Worm (Caenorhabditis elegans): ENCODE results near the gene clec-50.
A peak's percentile ranks its signal among the peaks of the same experiment; 100 is the strongest.

clec-50 gene

ce11 chrV:19755260-19755659 lies at the start of gene clec-50:
TSS of gene clec-50 (minus strand) at chrV:19755368.
- TF ChIP-seq lir-1 (GFP tag; conservative IDR thresholded peaks at IDR 0.05) (no peak), dox-1 (GFP tag; IDR thresholded peaks at IDR 0.05) (peak; percentile 49), gei-17 (GFP tag; optimal IDR thresholded peaks at IDR 0.05) (no peak), nhr-80 (tag; optimal IDR thresholded peaks at IDR 0.05) (peak; percentile 95)

- TF ChIP-seq ztf-22 (GFP tag; optimal IDR thresholded peaks at IDR 0.05) (no peak), madf-3 (GFP tag; IDR thresholded peaks at IDR 0.05) (no peak), K12H6.12 (tag; optimal IDR thresholded peaks at IDR 0.05) (no peak), lir-1 (GFP tag; conservative IDR thresholded peaks at IDR 0.05) (no peak), sea-2 (GFP tag; IDR thresholded peaks at IDR 0.05) (no peak), ztf-28 (GFP tag; IDR thresholded peaks at IDR 0.05) (no peak), pha-4 (tag; optimal IDR thresholded peaks at IDR 0.05) (no peak), nhr-179 (tag; optimal IDR thresholded peaks at IDR 0.05) (no peak), mes-4 (tag; optimal IDR thresholded peaks at IDR 0.05) (no peak), F49E8.2 (tag; optimal IDR thresholded peaks at IDR 0.05; ENCODE audit: insufficient read depth) (no peak), nhr-90 (tag; optimal IDR thresholded peaks at IDR 0.05) (no peak), hsf-1 (GFP tag; IDR thresholded peaks at IDR 0.05) (no peak), tlf-1 (GFP tag; optimal IDR thresholded peaks at IDR 0.05) (no peak), unc-62 (GFP tag; optimal IDR thresholded peaks at IDR 0.05) (no peak), ceh-40 (GFP tag; IDR thresholded peaks at IDR 0.05) (no peak), unc-130 (GFP tag; optimal IDR thresholded peaks at IDR 0.05) (no peak)
Measured at ce11 chrV:19802797-19803196, 47.6 kb upstream of the clec-50 start.

- TF ChIP-seq Y56A3A.18 (GFP tag; IDR thresholded peaks at IDR 0.05) (no peak), lsy-27 (tag; optimal IDR thresholded peaks at IDR 0.05; ENCODE audit: borderline replicate concordance, insufficient read depth) (no peak), cebp-1 (GFP tag; IDR thresholded peaks at IDR 0.05) (no peak), cebp-1 (tag; optimal IDR thresholded peaks at IDR 0.05) (no peak), atf-7 (tag; optimal IDR thresholded peaks at IDR 0.05) (no peak), F22D6.2 (tag; optimal IDR thresholded peaks at IDR 0.05) (no peak), ceh-58 (GFP tag; IDR thresholded peaks at IDR 0.05) (no peak), zim-3 (tag; optimal IDR thresholded peaks at IDR 0.05) (no peak)
Measured at ce11 chrV:19801033-19801432, 45.9 kb upstream of the clec-50 start, which contains the start of gene Y116F11B.2. TSS of gene Y116F11B.2 (minus strand) at chrV:19801133.

- no peak for TF ChIP-seq ztf-26 (tag; optimal IDR thresholded peaks at IDR 0.05)
- TF ChIP-seq F57C9.4 (tag; optimal IDR thresholded peaks at IDR 0.05), result no peak
- no peak for TF ChIP-seq hlh-12 (tag; optimal IDR thresholded peaks at IDR 0.05)
- TF ChIP-seq T07F8.4 (tag; optimal IDR thresholded peaks at IDR 0.05), result no peak
Measured at ce11 chrV:19794931-19795330, 39.8 kb upstream of the clec-50 start, which contains the start of gene M162.7. TSS of gene M162.7 (minus strand) at chrV:19795031.

ce11 chrV:19790248-19790647 lies 35.1 kb upstream of the clec-50 start:
- TF ChIP-seq zfh-2 (GFP tag; conservative IDR thresholded peaks at IDR 0.05) (peak; percentile 82), egrh-3 (GFP tag; IDR thresholded peaks at IDR 0.05) (peak; percentile 30; the same call in 1 of the 2 replicates), ceh-58 (GFP tag; IDR thresholded peaks at IDR 0.05) (no peak)

Measured in whole organism, young adult.